Worm (Caenorhabditis elegans) whole organism, L4 larva: ENCODE results near the gene F38B7.11.

Experiments used
- aha-1 ChIP-seq: fragments of 150-350 bp; peaks from one replicate; lab custom pipeline; 2014; ENCODE audit warnings: missing biosample characterization, missing genetic modification characterization
- daf-16 ChIP-seq, 3 experiments: sonication (generic microtip); optimal IDR thresholded peaks; 2 replicates each; lab custom pipeline; 2016 to 2017; ENCODE audit warnings: missing genetic modification characterization in 3 of 3, missing genetic modification reagents in 3 of 3, mild to moderate bottlenecking in 2 of 3, missing compliant biosample characterization in 2 of 3, missing biosample characterization in 1 of 3, moderate library complexity in 1 of 3
- hlh-30 ChIP-seq: sonication (generic microtip); optimal IDR thresholded peaks from 2 replicates; lab custom pipeline; 2017; ENCODE audit warnings: antibody characterized with exemption, mild to moderate bottlenecking, missing genetic modification characterization, missing compliant biosample characterization; ENCODE audit not compliant: insufficient read depth
- nhr-111 ChIP-seq: fragments of 200-800 bp; sonication (Bioruptor generic); optimal IDR thresholded peaks from 2 replicates; lab custom pipeline; 2018; ENCODE audit warnings: mild to moderate bottlenecking, missing genetic modification characterization, missing compliant biosample characterization
- pqm-1 ChIP-seq: sonication (generic microtip); optimal IDR thresholded peaks from 2 replicates; lab custom pipeline; 2017; ENCODE audit warnings: missing biosample characterization, missing genetic modification characterization
- unc-62 ChIP-seq, 3 experiments: fragments of 150-350 bp in 1 of 3; sonication (generic microtip); optimal IDR thresholded peaks in 2 of 3; peaks in 1 of 3; 1 replicate in 1 of 3; 2 replicates in 2 of 3; lab custom pipeline; 2014 to 2017; ENCODE audit warnings: missing biosample characterization in 3 of 3, missing genetic modification characterization in 3 of 3, missing genetic modification reagents in 3 of 3, missing genotype in 1 of 3

The F38B7.11 gene

DNA sequence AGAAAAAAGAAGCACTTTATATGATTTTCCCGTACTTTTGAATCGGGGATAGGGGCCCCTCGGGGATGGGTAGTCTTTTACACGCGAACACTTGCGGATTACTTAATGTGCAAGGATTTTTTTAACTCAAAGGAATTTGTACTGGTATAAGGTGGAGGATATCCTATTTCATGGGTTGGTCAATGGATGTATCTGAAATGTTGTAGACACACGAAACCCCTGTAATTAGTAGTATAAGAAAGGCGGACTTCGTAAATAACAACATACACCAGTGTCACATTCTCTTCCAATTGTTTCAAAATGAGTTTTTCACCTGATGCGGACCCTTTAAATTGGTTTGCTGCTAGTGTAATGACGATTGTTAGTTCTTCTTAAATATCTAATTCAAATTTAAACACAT, 46.5 kb downstream of the F38B7.11 start, which contains the start of gene srx-80:
TSS of gene srx-80 (plus strand) at position 301 of the 400 bp plus-strand sequence.
- TF ChIP-seq nhr-111, result no peak
- TF ChIP-seq pqm-1 (tag; lab: Kevin White, UChicago), result no peak
- TF ChIP-seq hlh-30, result no peak
- TF ChIP-seq aha-1 (tag; lab: Kevin White, UChicago), result no peak

DNA sequence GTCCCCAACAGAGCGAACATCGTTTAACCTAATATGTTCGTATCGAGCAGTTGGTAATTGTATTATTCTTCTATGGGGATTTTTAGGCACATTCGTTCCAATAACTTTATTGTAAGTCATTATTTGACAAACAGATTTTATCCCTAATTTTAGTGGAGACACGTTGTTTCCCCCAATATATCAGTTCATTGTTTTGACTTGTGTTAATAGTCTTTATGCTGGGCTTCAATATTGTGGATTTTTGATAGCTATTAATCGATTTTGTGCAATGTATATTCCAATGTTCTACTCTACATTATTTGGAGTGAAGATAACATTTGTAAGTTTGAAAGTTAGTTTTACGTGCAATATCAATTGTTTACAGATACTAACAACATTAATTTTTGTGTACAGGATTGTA, 47.0 kb downstream of the F38B7.11 start:
- TF ChIP-seq unc-62 (GFP tag; optimal IDR thresholded peaks at IDR 0.05 in 1 of 2; lab: Kevin White, UChicago), result peak in 1 of 2 experiments; percentile 94
- no peak for TF ChIP-seq unc-62 (tag; optimal IDR thresholded peaks at IDR 0.05; lab: Kevin White, UChicago)
- no peak for TF ChIP-seq daf-16 (GFP tag; optimal IDR thresholded peaks at IDR 0.05; lab: Kevin White, UChicago)
- TF ChIP-seq daf-16 (tag; optimal IDR thresholded peaks at IDR 0.05; lab: Kevin White, UChicago), result no peak
- TF ChIP-seq, all 104 proteins: peak for 1
